Fruit fly (Drosophila melanogaster) whole organism, embryonic: Measurements from ENCODE around the gene Gr28a.

Experiments
- CG15269 ChIP-seq: fragments of 200-800 bp; sonication (Bioruptor generic); optimal IDR thresholded peaks from 2 replicates; lab custom pipeline; 2018; ENCODE audit warnings: missing biosample characterization, mild to moderate bottlenecking, missing genetic modification characterization, moderate library complexity
- CG6683 ChIP-seq: fragments of 200-800 bp; sonication (Bioruptor generic); optimal IDR thresholded peaks from 2 replicates; lab custom pipeline; 2017; ENCODE audit warnings: missing biosample characterization, mild to moderate bottlenecking, missing genetic modification characterization, missing genetic modification reagents
- CG8089 ChIP-seq: fragments of 200-800 bp; sonication (Bioruptor generic); optimal IDR thresholded peaks from 3 replicates; lab custom pipeline; 2016; ENCODE audit warnings: missing biosample characterization, missing genetic modification characterization
- Dfd ChIP-seq, 2 experiments: fragments of >200 bp; optimal IDR thresholded peaks; 2 replicates each; lab custom pipeline; 2017; ENCODE audit warnings: missing biosample characterization in 2 of 2, missing genetic modification characterization in 2 of 2
- Opbp ChIP-seq: fragments of 200-800 bp; sonication (Bioruptor generic); IDR thresholded peaks from 3 replicates; pipeline ENCODE4 v1.3.6; 2022; ENCODE audit warnings: missing biosample characterization, missing genetic modification characterization; ENCODE audit not compliant: partially characterized antibody
- chn ChIP-seq: fragments of 200-800 bp; sonication (Bioruptor generic); optimal IDR thresholded peaks from 2 replicates; lab custom pipeline; 2016; ENCODE audit warnings: missing biosample characterization, missing genetic modification characterization
- eyg ChIP-seq: fragments of 200-800 bp; sonication (Bioruptor generic); optimal IDR thresholded peaks from 3 replicates; lab custom pipeline; 2016; ENCODE audit warnings: missing biosample characterization, missing genetic modification characterization
- her ChIP-seq: fragments of 200-800 bp; sonication (Bioruptor generic); optimal IDR thresholded peaks from 2 replicates; lab custom pipeline; 2016; ENCODE audit warnings: missing biosample characterization, missing genetic modification characterization
- kah ChIP-seq: fragments of 200-800 bp; sonication (Bioruptor generic); optimal IDR thresholded peaks from 2 replicates; lab custom pipeline; 2018; ENCODE audit warnings: missing biosample characterization, mild to moderate bottlenecking, missing genetic modification characterization
- kay ChIP-seq: fragments of 200-800 bp; sonication (Bioruptor generic); optimal IDR thresholded peaks from 2 replicates; lab custom pipeline; 2016; ENCODE audit warnings: missing biosample characterization, missing genetic modification characterization
- pnt ChIP-seq: fragments of 200-800 bp; sonication (Bioruptor generic); optimal IDR thresholded peaks from 3 replicates; lab custom pipeline; 2016; ENCODE audit warnings: missing biosample characterization, missing genetic modification characterization

DNA sequence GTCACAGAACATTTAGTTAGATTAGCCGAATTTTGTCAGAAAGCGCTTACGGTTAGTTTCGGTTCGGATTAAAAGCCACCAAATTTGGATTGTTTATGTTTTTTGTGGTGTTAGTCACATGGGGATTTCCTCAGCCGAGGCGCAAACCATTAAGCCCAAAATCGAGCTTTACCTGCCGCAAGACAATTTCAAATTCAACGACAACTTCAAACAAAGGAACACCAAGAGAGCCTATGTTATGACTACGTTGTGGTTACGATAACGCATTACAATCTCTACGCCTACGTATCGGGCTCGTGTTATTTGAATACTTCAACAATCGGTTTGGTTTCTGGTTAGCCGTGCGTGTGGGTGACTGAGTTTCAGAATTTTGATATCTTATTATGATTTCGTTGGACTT is 19.2 kb upstream of the Gr28a start:
- TF ChIP-seq CG6683 (GFP tag; lab: Kevin White, UChicago) = no peak
- no peak for TF ChIP-seq chn
- no peak for TF ChIP-seq eyg
- TF ChIP-seq Dfd (GFP tag; optimal IDR thresholded peaks at IDR 0.05; lab: Kevin White, UChicago) = no peak
- no peak for TF ChIP-seq CG8089 (GFP tag; lab: Kevin White, UChicago)
- no peak for TF ChIP-seq pnt
- no peak for TF ChIP-seq her (GFP tag; lab: Kevin White, UChicago)
- no peak for TF ChIP-seq Opbp
- no peak for TF ChIP-seq kah (GFP tag; lab: Kevin White, UChicago)
- no peak for TF ChIP-seq kay (GFP tag; lab: Kevin White, UChicago)
- no peak for TF ChIP-seq CG15269 (tag; lab: Kevin White, UChicago)
